Fruit fly (Drosophila melanogaster): ENCODE data around the gene CG10958.

The CG10958 gene

DNA sequence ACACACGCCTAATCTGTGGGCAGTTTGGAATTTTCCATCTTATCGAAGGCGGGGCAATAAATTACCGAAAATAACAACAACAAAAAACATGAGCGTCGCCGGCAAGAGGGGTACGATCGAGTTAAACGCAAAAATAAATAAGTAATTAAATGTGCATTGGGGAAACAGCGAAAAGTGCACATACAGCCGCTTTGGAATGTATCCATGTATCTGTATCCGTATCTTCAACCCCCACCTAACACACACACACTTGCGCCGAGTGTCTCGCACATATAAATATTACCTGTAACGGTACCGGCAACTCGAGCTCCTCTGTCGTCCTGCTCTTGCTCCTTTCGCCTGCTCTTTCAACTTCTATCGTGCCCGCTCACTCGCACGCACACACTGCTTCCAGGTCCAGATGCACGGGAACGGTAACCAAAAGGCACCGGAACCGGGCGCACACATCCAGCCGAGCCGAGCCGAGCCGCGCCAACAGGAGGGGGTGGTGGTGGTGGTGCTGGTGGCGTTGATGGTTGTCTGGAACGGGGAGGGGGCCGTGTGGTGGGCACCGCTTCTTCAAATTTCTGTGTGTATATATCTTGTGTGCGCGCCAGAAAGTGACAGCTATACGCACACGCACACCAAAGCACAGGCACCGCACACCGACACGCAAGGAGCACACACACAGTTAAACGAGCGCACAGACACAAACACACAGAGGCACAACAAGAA lies 9.4 kb downstream of the CG10958 start (continued):
- TF ChIP-seq CoRest (tag; optimal IDR thresholded peaks at IDR 0.05) (no peak), CG33213 (GFP tag; optimal IDR thresholded peaks at IDR 0.05) (no peak), CG7987 (GFP tag; optimal IDR thresholded peaks at IDR 0.05) (no peak), gsb (GFP tag; IDR thresholded peaks at IDR 0.05) (no peak), CG18011 (GFP tag; optimal IDR thresholded peaks at IDR 0.05) (no peak), CG12769 (tag; optimal IDR thresholded peaks at IDR 0.05) (peak; percentile 96), CG12219 (GFP tag; optimal IDR thresholded peaks at IDR 0.05) (peak; percentile 10), mirr (GFP tag; optimal IDR thresholded peaks at IDR 0.05) (peak; percentile 3), CG7839 (tag; optimal IDR thresholded peaks at IDR 0.05) (peak; percentile 17), vnd (GFP tag; IDR thresholded peaks at IDR 0.05; ENCODE audit: partially characterized antibody) (no peak), Bdp1 (GFP tag; optimal IDR thresholded peaks at IDR 0.05) (no peak), Bgb (GFP tag; IDR thresholded peaks at IDR 0.05; ENCODE audit: partially characterized antibody) (peak; percentile 35; the same call in 1 of the 2 replicates), E2f1 (GFP tag; IDR thresholded peaks at IDR 0.05) (no peak), slp2 (GFP tag; optimal IDR thresholded peaks at IDR 0.05) (no peak), Dref (GFP tag; IDR thresholded peaks at IDR 0.05) (peak; percentile 10; the same call in 1 of the 2 replicates), knrl (GFP tag; IDR thresholded peaks at IDR 0.05; ENCODE audit: partially characterized antibody) (no peak), Sry-δ (GFP tag; optimal IDR thresholded peaks at IDR 0.05) (no peak), CG6854 (GFP tag; optimal IDR thresholded peaks at IDR 0.05) (no peak), CG8281 (tag; optimal IDR thresholded peaks at IDR 0.05) (no peak), Doc2 (GFP tag; IDR thresholded peaks at IDR 0.05) (no peak), BtbVII (GFP tag; optimal IDR thresholded peaks at IDR 0.05) (no peak), CG30431 (GFP tag; optimal IDR thresholded peaks at IDR 0.05) (no peak), CG34422 (GFP tag; IDR thresholded peaks at IDR 0.05) (peak; percentile 77; the same call in 2 of the 3 replicates), zfh1 (GFP tag; IDR thresholded peaks at IDR 0.05) (no peak), Hand (GFP tag; optimal IDR thresholded peaks at IDR 0.05) (peak; percentile 4), ind (GFP tag; optimal IDR thresholded peaks at IDR 0.05) (peak; percentile 10), insv (GFP tag; optimal IDR thresholded peaks at IDR 0.05) (no peak), CG4820 (GFP tag; optimal IDR thresholded peaks at IDR 0.05) (peak; percentile 15), chinmo (GFP tag; IDR thresholded peaks at IDR 0.05; ENCODE audit: partially characterized antibody) (0 out of 4 replicates have a peak, but pooled peaks have one; percentile 61), D (optimal IDR thresholded peaks at IDR 0.05) (no peak), D (GFP tag; optimal IDR thresholded peaks at IDR 0.05) (no peak), prd (optimal IDR thresholded peaks at IDR 0.05) (no peak), prd (GFP tag; IDR thresholded peaks at IDR 0.05) (peak; percentile 44; the same call in 1 of the 3 replicates)

DNA sequence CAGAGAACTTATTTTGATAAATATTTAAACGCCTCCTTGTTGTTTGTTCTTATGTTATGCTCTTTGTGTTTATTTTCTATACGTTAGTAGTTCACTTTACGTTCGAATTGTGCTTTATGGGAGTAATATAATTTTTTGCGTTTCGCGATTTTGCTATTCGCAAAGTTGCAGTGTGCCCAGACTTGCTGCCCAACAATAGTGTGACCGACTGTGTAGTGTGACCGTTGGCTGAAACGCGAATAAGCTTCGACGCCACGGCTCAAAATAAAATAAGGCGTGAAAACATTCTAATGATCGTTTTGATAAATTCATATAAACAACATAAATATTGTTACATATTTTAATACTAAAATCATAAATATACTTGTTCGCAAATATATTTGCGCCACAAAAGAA lies 10.0 kb downstream of the CG10958 start, which contains the start of gene Smox:
Gene Smox (minus strand): TSS at position 213 of the 396 bp plus-strand sequence.
- TF ChIP-seq CG33557 (GFP tag; optimal IDR thresholded peaks at IDR 0.05) (no peak), CG15514 (GFP tag; optimal IDR thresholded peaks at IDR 0.05) (peak; percentile 22), dpn (GFP tag; optimal IDR thresholded peaks at IDR 0.05) (no peak), Gug (GFP tag; IDR thresholded peaks at IDR 0.05) (no peak), CG3726 (GFP tag; IDR thresholded peaks at IDR 0.05) (no peak), lbe (GFP tag; optimal IDR thresholded peaks at IDR 0.05) (peak; percentile 35), D19B (GFP tag; optimal IDR thresholded peaks at IDR 0.05) (no peak), pfk (GFP tag; optimal IDR thresholded peaks at IDR 0.05) (no peak), CG4617 (GFP tag; optimal IDR thresholded peaks at IDR 0.05; ENCODE audit: borderline replicate concordance) (peak; percentile 75), MESR4 (GFP tag; optimal IDR thresholded peaks at IDR 0.05) (peak; percentile 48), ewg (GFP tag; optimal IDR thresholded peaks at IDR 0.05) (no peak), CG30020 (tag; optimal IDR thresholded peaks at IDR 0.05) (peak; percentile 19), CG11085 (GFP tag; IDR thresholded peaks at IDR 0.05) (no peak), CG17829 (tag; optimal IDR thresholded peaks at IDR 0.05) (peak; percentile 21), crol (GFP tag; IDR thresholded peaks at IDR 0.05) (no peak), sens-2 (GFP tag; IDR thresholded peaks at IDR 0.05) (no peak), BEAF-32 (GFP tag; optimal IDR thresholded peaks at IDR 0.05) (peak; percentile 43), Ets97D (GFP tag; optimal IDR thresholded peaks at IDR 0.05) (peak; percentile 18)

All from whole organism, embryonic.